Worm (Caenorhabditis elegans): ENCODE data around the gene CC8.3.

The CC8.3 gene

DNA sequence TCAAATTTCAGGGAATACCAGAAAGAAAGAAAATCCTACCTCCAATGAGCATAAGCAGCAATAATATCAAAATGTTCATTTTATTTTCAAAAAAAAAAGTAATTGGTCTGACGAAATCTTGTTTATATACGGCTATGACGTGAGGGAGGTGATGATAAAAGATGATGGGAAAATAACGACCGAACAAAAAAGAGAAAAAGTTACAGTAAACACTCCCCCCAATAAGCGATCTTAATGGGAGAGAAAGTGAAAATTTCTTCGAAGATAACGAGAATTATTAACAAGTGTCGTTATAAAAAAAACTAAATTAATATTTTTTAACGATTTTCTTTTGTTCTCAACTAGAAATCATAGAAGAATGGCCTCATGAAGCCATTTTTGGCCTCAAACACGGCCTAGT is 42.1 kb downstream of the CC8.3 start, which contains the start of gene Y37E11B.7:
Gene Y37E11B.7 (minus strand): TSS at position 207 of the 400 bp plus-strand sequence.
- no peak for TF ChIP-seq unc-39 (tag; optimal IDR thresholded peaks at IDR 0.05)
- TF ChIP-seq ceh-82 (tag; optimal IDR thresholded peaks at IDR 0.05) = no peak
- no peak for TF ChIP-seq ztf-4 (tag; optimal IDR thresholded peaks at IDR 0.05)
- no peak for TF ChIP-seq unc-62 (GFP tag; optimal IDR thresholded peaks at IDR 0.05)
- no peak for TF ChIP-seq lsy-12 (tag; optimal IDR thresholded peaks at IDR 0.05)

- TF ChIP-seq lin-15B (tag; optimal IDR thresholded peaks at IDR 0.05) (peak; percentile 42), nhr-25 (tag; optimal IDR thresholded peaks at IDR 0.05) (peak; percentile 22), sea-2 (GFP tag; optimal IDR thresholded peaks at IDR 0.05) (no peak), pha-4 (tag; optimal IDR thresholded peaks at IDR 0.05) (peak; percentile 2), hmg-11 (tag; optimal IDR thresholded peaks at IDR 0.05) (no peak), elt-3 (tag; optimal IDR thresholded peaks at IDR 0.05) (no peak), zag-1 (tag; optimal IDR thresholded peaks at IDR 0.05) (no peak)
Measured at ce11 chrIV:3599126-3599525, 43.0 kb downstream of the CC8.3 start, which contains the start of gene Y37E11B.6. Y37E11B.6 (minus strand) TSS chrIV:3599306.

- TF ChIP-seq sea-2 (GFP tag; optimal IDR thresholded peaks at IDR 0.05) (no peak), elt-1 (tag; optimal IDR thresholded peaks at IDR 0.05) (no peak), egl-5 (tag; optimal IDR thresholded peaks at IDR 0.05) (no peak), elt-3 (tag; optimal IDR thresholded peaks at IDR 0.05) (no peak), nhr-12 (tag; optimal IDR thresholded peaks at IDR 0.05) (no peak), ceh-16 (tag; optimal IDR thresholded peaks at IDR 0.05) (no peak), lsy-12 (tag; optimal IDR thresholded peaks at IDR 0.05) (no peak), nfya-1 (tag; optimal IDR thresholded peaks at IDR 0.05; ENCODE audit: insufficient read depth) (no peak), ztf-4 (tag; optimal IDR thresholded peaks at IDR 0.05) (no peak)
Measured at ce11 chrIV:3598452-3598851, 43.6 kb downstream of the CC8.3 start, which contains the start of gene Y37E11B.5. Y37E11B.5 (minus strand) TSS chrIV:3598552.

ce11 chrIV:3597356-3597755 is 44.7 kb downstream of the CC8.3 start:
- TF ChIP-seq lin-15B (tag; optimal IDR thresholded peaks at IDR 0.05) (no peak), nhr-43 (tag; optimal IDR thresholded peaks at IDR 0.05; ENCODE audit: poor library complexity, severe bottlenecking) (no peak), fkh-2 (tag; optimal IDR thresholded peaks at IDR 0.05) (no peak), ztf-4 (tag; optimal IDR thresholded peaks at IDR 0.05) (no peak), ama-1 (optimal IDR thresholded peaks at IDR 0.05) (no peak), nhr-67 (tag; optimal IDR thresholded peaks at IDR 0.05) (no peak), fos-1 (tag; optimal IDR thresholded peaks at IDR 0.05) (no peak), fkh-10 (GFP tag; optimal IDR thresholded peaks at IDR 0.05) (no peak), nhr-77 (tag; optimal IDR thresholded peaks at IDR 0.05) (no peak), ceh-28 (tag; optimal IDR thresholded peaks at IDR 0.05) (no peak)

- TF ChIP-seq fkh-2 (tag; optimal IDR thresholded peaks at IDR 0.05) (no peak), elt-2 (tag; optimal IDR thresholded peaks at IDR 0.05) (no peak), nhr-23 (tag; optimal IDR thresholded peaks at IDR 0.05) (no peak), nhr-67 (tag; optimal IDR thresholded peaks at IDR 0.05) (no peak), lin-39 (tag; optimal IDR thresholded peaks at IDR 0.05) (no peak), nhr-76 (tag; optimal IDR thresholded peaks at IDR 0.05) (no peak), nhr-25 (tag; optimal IDR thresholded peaks at IDR 0.05) (no peak), elt-1 (tag; optimal IDR thresholded peaks at IDR 0.05) (no peak), zag-1 (tag; optimal IDR thresholded peaks at IDR 0.05) (no peak), nhr-11 (tag; optimal IDR thresholded peaks at IDR 0.05) (no peak), ceh-82 (tag; optimal IDR thresholded peaks at IDR 0.05) (no peak), elt-3 (tag; optimal IDR thresholded peaks at IDR 0.05) (no peak)
Measured at ce11 chrIV:3593513-3593912, 48.6 kb downstream of the CC8.3 start, which contains the start of gene taf-2. taf-2 (minus strand) TSS chrIV:3593613.
